Fruit fly (Drosophila melanogaster): Measurements from ENCODE around the gene CG32024.
A peak's percentile ranks its signal among the peaks of the same experiment; 100 is the strongest.

CG32024 gene

dm6 chr3L:8777313-8777924 lies 30.0 kb upstream of the CG32024 start:
- TF ChIP-seq gl (tag; optimal IDR thresholded peaks at IDR 0.05) (no peak), CG4496 (GFP tag; IDR thresholded peaks at IDR 0.05) (no peak), CG13204 (GFP tag; optimal IDR thresholded peaks at IDR 0.05) (no peak), CG9948 (tag; optimal IDR thresholded peaks at IDR 0.05) (no peak), Snoo (tag; optimal IDR thresholded peaks at IDR 0.05) (no peak), CG14655 (GFP tag; optimal IDR thresholded peaks at IDR 0.05) (no peak), CG32121 (GFP tag; IDR thresholded peaks at IDR 0.05) (no peak), fd96Ca (GFP tag; IDR thresholded peaks at IDR 0.05) (no peak), CG8301 (tag; optimal IDR thresholded peaks at IDR 0.05) (no peak), Pif1A (GFP tag; optimal IDR thresholded peaks at IDR 0.05) (no peak), D1 (tag; optimal IDR thresholded peaks at IDR 0.05) (no peak), rn (GFP tag; IDR thresholded peaks at IDR 0.05) (no peak), CG34367 (tag; optimal IDR thresholded peaks at IDR 0.05) (no peak), CG8159 (tag; optimal IDR thresholded peaks at IDR 0.05) (no peak), CG15710 (tag; optimal IDR thresholded peaks at IDR 0.05) (no peak), Ets98B (GFP tag; IDR thresholded peaks at IDR 0.05) (no peak)

DNA sequence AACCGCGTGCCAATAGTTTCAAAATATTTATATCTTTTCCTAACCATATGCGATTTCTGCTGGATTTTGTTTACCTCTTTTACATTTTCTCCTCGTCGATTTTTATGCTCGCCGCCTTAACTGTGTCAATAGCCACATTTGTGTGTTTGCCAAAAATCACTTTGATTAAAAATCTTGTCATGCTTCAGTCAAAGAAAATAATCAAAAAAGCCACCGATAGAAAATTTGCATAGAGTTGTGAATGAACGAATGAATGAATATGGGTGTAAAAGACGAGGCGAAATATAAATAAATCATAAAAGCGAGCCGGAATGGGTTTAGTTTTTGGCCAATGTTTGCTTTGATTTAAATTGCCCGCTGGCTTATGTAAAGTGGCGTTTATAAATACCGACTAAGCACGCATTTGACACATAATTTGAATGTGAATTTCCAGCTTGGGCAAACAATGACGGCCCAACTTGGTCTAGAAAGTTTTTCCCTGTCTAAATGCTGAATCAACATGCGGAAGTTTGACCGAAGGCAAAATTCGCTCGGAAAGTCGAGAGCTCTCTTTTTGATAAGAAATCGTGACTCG lies 26.6 kb upstream of the CG32024 start:
- TF ChIP-seq EcR (GFP tag; optimal IDR thresholded peaks at IDR 0.05) (no peak), CG4496 (GFP tag; IDR thresholded peaks at IDR 0.05) (no peak), Pif1B (GFP tag; optimal IDR thresholded peaks at IDR 0.05) (no peak), Pif1A (GFP tag; optimal IDR thresholded peaks at IDR 0.05) (no peak), fd96Ca (GFP tag; IDR thresholded peaks at IDR 0.05) (no peak), CG32121 (GFP tag; IDR thresholded peaks at IDR 0.05) (no peak), gl (tag; optimal IDR thresholded peaks at IDR 0.05) (no peak), CG17806 (tag; optimal IDR thresholded peaks at IDR 0.05) (no peak), CG10348 (GFP tag; IDR thresholded peaks at IDR 0.05) (no peak), CG9948 (tag; optimal IDR thresholded peaks at IDR 0.05) (no peak), rn (GFP tag; IDR thresholded peaks at IDR 0.05) (no peak), CG14655 (GFP tag; optimal IDR thresholded peaks at IDR 0.05) (no peak), CG34367 (tag; optimal IDR thresholded peaks at IDR 0.05) (no peak), Snoo (tag; optimal IDR thresholded peaks at IDR 0.05) (no peak), CG8159 (tag; optimal IDR thresholded peaks at IDR 0.05) (no peak), CG13204 (GFP tag; optimal IDR thresholded peaks at IDR 0.05) (no peak), D1 (tag; optimal IDR thresholded peaks at IDR 0.05) (no peak), Ets98B (GFP tag; IDR thresholded peaks at IDR 0.05) (no peak)

dm6 chr3L:8781993-8782392 lies 25.4 kb upstream of the CG32024 start:
- TF ChIP-seq Pif1B (GFP tag; optimal IDR thresholded peaks at IDR 0.05) = peak; percentile 14
- TF ChIP-seq Ets98B (GFP tag; IDR thresholded peaks at IDR 0.05) = peak; percentile 38; the same call in 1 of the 2 replicates
- peak; percentile 56 for TF ChIP-seq Pif1A (GFP tag; optimal IDR thresholded peaks at IDR 0.05)
- peak; percentile 56; the same call in 2 of the 3 replicates for TF ChIP-seq CG4496 (GFP tag; IDR thresholded peaks at IDR 0.05)
- TF ChIP-seq CG17806 (tag; optimal IDR thresholded peaks at IDR 0.05) = peak; percentile 30
- 0 out of 2 replicates have a peak, but pooled peaks have one; percentile 20 for TF ChIP-seq CG32121 (GFP tag; IDR thresholded peaks at IDR 0.05)
- peak; percentile 73 for TF ChIP-seq CG14655 (GFP tag; optimal IDR thresholded peaks at IDR 0.05)
- no peak for TF ChIP-seq CG13204 (GFP tag; optimal IDR thresholded peaks at IDR 0.05)
- TF ChIP-seq rn (GFP tag; IDR thresholded peaks at IDR 0.05) = peak; percentile 41; the same call in 1 of the 2 replicates
- TF ChIP-seq fd96Ca (GFP tag; IDR thresholded peaks at IDR 0.05) = no peak
- TF ChIP-seq CG8301 (tag; optimal IDR thresholded peaks at IDR 0.05) = peak; percentile 84

DNA sequence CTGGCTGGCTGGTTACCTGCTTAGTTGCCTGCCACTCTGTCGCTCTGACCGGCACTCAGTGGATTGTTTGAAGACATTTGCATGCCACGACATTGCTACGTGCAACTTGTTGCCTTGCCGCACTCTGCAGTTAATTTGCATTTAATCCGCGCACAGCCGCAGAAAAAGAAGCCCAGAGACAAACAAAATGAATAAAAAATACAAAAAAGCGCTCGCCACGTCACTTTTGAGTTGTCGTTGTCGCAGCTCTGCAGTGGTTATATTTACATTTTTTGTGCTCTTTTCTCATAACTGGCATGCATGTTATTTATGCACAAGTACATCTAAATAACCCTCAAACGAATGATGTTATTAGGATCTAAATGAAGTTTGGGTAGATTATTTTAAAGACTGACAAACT lies 24.1 kb upstream of the CG32024 start:
- TF ChIP-seq CG17806 (tag; optimal IDR thresholded peaks at IDR 0.05) = no peak
- no peak for TF ChIP-seq Pif1B (GFP tag; optimal IDR thresholded peaks at IDR 0.05)
- no peak for TF ChIP-seq Snoo (tag; optimal IDR thresholded peaks at IDR 0.05)
- no peak for TF ChIP-seq CG9948 (tag; optimal IDR thresholded peaks at IDR 0.05)
- no peak for TF ChIP-seq CG8159 (tag; optimal IDR thresholded peaks at IDR 0.05)
- TF ChIP-seq CG10348 (GFP tag; IDR thresholded peaks at IDR 0.05) = no peak
- no peak for TF ChIP-seq Pif1A (GFP tag; optimal IDR thresholded peaks at IDR 0.05)
- TF ChIP-seq gl (tag; optimal IDR thresholded peaks at IDR 0.05) = no peak
- no peak for TF ChIP-seq rn (GFP tag; IDR thresholded peaks at IDR 0.05)
- TF ChIP-seq fd96Ca (GFP tag; IDR thresholded peaks at IDR 0.05) = no peak
- TF ChIP-seq EcR (GFP tag; optimal IDR thresholded peaks at IDR 0.05) = no peak
- no peak for TF ChIP-seq CG13204 (GFP tag; optimal IDR thresholded peaks at IDR 0.05)
- 0 out of 3 replicates have a peak, but pooled peaks have one; percentile 25 for TF ChIP-seq CG4496 (GFP tag; IDR thresholded peaks at IDR 0.05)
- no peak for TF ChIP-seq CG34367 (tag; optimal IDR thresholded peaks at IDR 0.05)
- TF ChIP-seq CG32121 (GFP tag; IDR thresholded peaks at IDR 0.05) = no peak
- TF ChIP-seq CG8301 (tag; optimal IDR thresholded peaks at IDR 0.05) = peak; percentile 21
- TF ChIP-seq D1 (tag; optimal IDR thresholded peaks at IDR 0.05) = no peak
- peak; percentile 32; the same call in 1 of the 2 replicates for TF ChIP-seq CG12605 (GFP tag; IDR thresholded peaks at IDR 0.05)
- TF ChIP-seq CG15710 (tag; optimal IDR thresholded peaks at IDR 0.05) = no peak
- TF ChIP-seq Ets98B (GFP tag; IDR thresholded peaks at IDR 0.05) = peak; percentile 16; the same call in 1 of the 2 replicates
- peak; percentile 28 for TF ChIP-seq CG14655 (GFP tag; optimal IDR thresholded peaks at IDR 0.05)

dm6 chr3L:8787240-8787639 lies 20.2 kb upstream of the CG32024 start:
- no peak for TF ChIP-seq rn (GFP tag; IDR thresholded peaks at IDR 0.05)
- TF ChIP-seq CG8159 (tag; optimal IDR thresholded peaks at IDR 0.05) = no peak
- no peak for TF ChIP-seq CG10348 (GFP tag; IDR thresholded peaks at IDR 0.05)

- TF ChIP-seq CG34367 (tag; optimal IDR thresholded peaks at IDR 0.05) (no peak), fd96Ca (GFP tag; IDR thresholded peaks at IDR 0.05) (no peak), CG13204 (GFP tag; optimal IDR thresholded peaks at IDR 0.05) (no peak), EcR (GFP tag; optimal IDR thresholded peaks at IDR 0.05) (no peak), CG8159 (tag; optimal IDR thresholded peaks at IDR 0.05) (no peak), gl (tag; optimal IDR thresholded peaks at IDR 0.05) (no peak), CG12605 (GFP tag; IDR thresholded peaks at IDR 0.05) (no peak), CG9948 (tag; optimal IDR thresholded peaks at IDR 0.05) (no peak), CG17806 (tag; optimal IDR thresholded peaks at IDR 0.05) (no peak), Ets98B (GFP tag; IDR thresholded peaks at IDR 0.05) (no peak), CG4496 (GFP tag; IDR thresholded peaks at IDR 0.05) (no peak), rn (GFP tag; IDR thresholded peaks at IDR 0.05) (no peak), Snoo (tag; optimal IDR thresholded peaks at IDR 0.05) (no peak), CG15710 (tag; optimal IDR thresholded peaks at IDR 0.05) (no peak), Pif1B (GFP tag; optimal IDR thresholded peaks at IDR 0.05) (no peak), CG32121 (GFP tag; IDR thresholded peaks at IDR 0.05) (no peak), CG14655 (GFP tag; optimal IDR thresholded peaks at IDR 0.05) (no peak), CG10348 (GFP tag; IDR thresholded peaks at IDR 0.05) (no peak), CG8301 (tag; optimal IDR thresholded peaks at IDR 0.05) (no peak), D1 (tag; optimal IDR thresholded peaks at IDR 0.05) (no peak)
Measured at dm6 chr3L:8787701-8788100, 19.7 kb upstream of the CG32024 start.
